Fruit fly (Drosophila melanogaster): ENCODE measurements around the gene CG1958.

The CG1958 gene

DNA sequence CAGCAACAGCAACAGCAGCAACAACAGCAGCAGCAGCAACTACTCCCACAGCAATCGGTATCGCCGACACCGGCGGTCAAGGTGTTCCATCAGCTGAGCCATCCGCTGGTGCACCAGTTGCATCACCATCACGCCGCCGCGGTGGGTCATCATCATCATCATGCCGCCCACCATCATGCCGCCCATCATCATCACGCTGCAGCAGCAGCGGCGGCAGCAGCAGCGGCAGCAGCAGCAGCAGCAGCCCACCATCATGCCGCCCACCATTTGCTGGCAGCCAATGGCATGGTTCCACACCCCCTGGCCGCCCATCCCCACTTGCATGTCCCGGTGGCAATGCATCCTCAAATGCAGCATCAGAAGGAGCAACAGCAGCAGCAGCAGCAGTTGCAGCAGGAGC, 42.1 kb downstream of the CG1958 start:
- TF ChIP-seq Sox14 (GFP tag; optimal IDR thresholded peaks at IDR 0.05) = no peak
- TF ChIP-seq fd59A (GFP tag; optimal IDR thresholded peaks at IDR 0.05) = no peak
- no peak for TF ChIP-seq CG8632 (GFP tag; optimal IDR thresholded peaks at IDR 0.05)
- TF ChIP-seq CG31627 (GFP tag; optimal IDR thresholded peaks at IDR 0.05) = no peak
- no peak for TF ChIP-seq svp (GFP tag)
- no peak for TF ChIP-seq CG32006 (GFP tag; optimal IDR thresholded peaks at IDR 0.05)
- no peak for TF ChIP-seq OdsH (GFP tag; optimal IDR thresholded peaks at IDR 0.05)

DNA sequence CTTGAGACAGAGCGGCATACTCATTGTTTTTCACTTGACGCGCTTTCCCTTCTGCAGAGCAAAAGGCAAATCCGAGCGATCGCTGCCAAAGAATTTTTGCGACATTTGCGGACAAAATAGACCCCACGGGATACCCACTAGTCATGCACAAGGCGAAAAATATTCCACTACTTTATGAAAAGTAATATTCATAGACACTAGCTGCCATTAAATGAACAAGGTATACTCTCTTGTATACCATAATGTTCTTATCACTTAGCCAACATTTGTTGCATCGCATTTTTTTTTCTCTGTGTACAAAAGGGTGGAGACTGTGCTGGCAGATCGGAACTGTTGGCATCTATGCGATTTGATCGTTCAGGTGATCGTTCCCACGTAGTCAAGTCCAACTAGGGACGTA, 45.7 kb downstream of the CG1958 start:
- peak; percentile 28 for TF ChIP-seq CG32006 (GFP tag; optimal IDR thresholded peaks at IDR 0.05)
- peak; percentile 9 for TF ChIP-seq CG6276 (GFP tag; optimal IDR thresholded peaks at IDR 0.05)
- peak; percentile 45 for TF ChIP-seq Hr4 (GFP tag; optimal IDR thresholded peaks at IDR 0.05)
- no peak for TF ChIP-seq spab (GFP tag; optimal IDR thresholded peaks at IDR 0.05)
- no peak for TF ChIP-seq fd85E (GFP tag; optimal IDR thresholded peaks at IDR 0.05)
- no peak for TF ChIP-seq Hr38 (GFP tag; optimal IDR thresholded peaks at IDR 0.05)
- TF ChIP-seq eg (GFP tag; IDR thresholded peaks at IDR 0.05) = peak; percentile 63
- TF ChIP-seq CG8119 (GFP tag; IDR thresholded peaks at IDR 0.05) = peak; percentile 47; the same call in 2 of the 3 replicates
- peak; percentile 38; the same call in 1 of the 3 replicates for TF ChIP-seq CG6163 (GFP tag; IDR thresholded peaks at IDR 0.05)
- TF ChIP-seq CG10631 (GFP tag; optimal IDR thresholded peaks at IDR 0.05) = peak; percentile 31
- peak; percentile 17 for TF ChIP-seq pdm3 (GFP tag; optimal IDR thresholded peaks at IDR 0.05)
- no peak for TF ChIP-seq Eip75B (GFP tag; optimal IDR thresholded peaks at IDR 0.05)
- peak; percentile 41; the same call in 1 of the 2 replicates for TF ChIP-seq CG11294 (GFP tag; IDR thresholded peaks at IDR 0.05)
- no peak for TF ChIP-seq vri (GFP tag; optimal IDR thresholded peaks at IDR 0.05)
- TF ChIP-seq Eip93F (GFP tag; optimal IDR thresholded peaks at IDR 0.05) = no peak
- no peak for TF ChIP-seq Blimp-1 (GFP tag; optimal IDR thresholded peaks at IDR 0.05)
- peak; percentile 66 for TF ChIP-seq Eip78C (GFP tag)
- TF ChIP-seq ss (GFP tag; optimal IDR thresholded peaks at IDR 0.05) = no peak
- TF ChIP-seq CG15336 (GFP tag; IDR thresholded peaks at IDR 0.05) = peak; percentile 63
- TF ChIP-seq CG10669 (GFP tag; optimal IDR thresholded peaks at IDR 0.05) = no peak
- TF ChIP-seq CG11902 (GFP tag; optimal IDR thresholded peaks at IDR 0.05) = no peak
- TF ChIP-seq salr (GFP tag; optimal IDR thresholded peaks at IDR 0.05) = peak in 1 of 2 experiments; percentile 36
- 0 out of 2 replicates have a peak, but pooled peaks have one; percentile 29 for TF ChIP-seq Gug (GFP tag; IDR thresholded peaks at IDR 0.05)
- TF ChIP-seq Lpt (GFP tag; optimal IDR thresholded peaks at IDR 0.05) = peak; percentile 34
- TF ChIP-seq net (GFP tag; optimal IDR thresholded peaks at IDR 0.05) = peak; percentile 21
- no peak for TF ChIP-seq fd59A (GFP tag; optimal IDR thresholded peaks at IDR 0.05)
- TF ChIP-seq Sox14 (GFP tag; optimal IDR thresholded peaks at IDR 0.05) = no peak
- no peak for TF ChIP-seq CG11762 (GFP tag; optimal IDR thresholded peaks at IDR 0.05; ENCODE audit: insufficient read depth)

DNA sequence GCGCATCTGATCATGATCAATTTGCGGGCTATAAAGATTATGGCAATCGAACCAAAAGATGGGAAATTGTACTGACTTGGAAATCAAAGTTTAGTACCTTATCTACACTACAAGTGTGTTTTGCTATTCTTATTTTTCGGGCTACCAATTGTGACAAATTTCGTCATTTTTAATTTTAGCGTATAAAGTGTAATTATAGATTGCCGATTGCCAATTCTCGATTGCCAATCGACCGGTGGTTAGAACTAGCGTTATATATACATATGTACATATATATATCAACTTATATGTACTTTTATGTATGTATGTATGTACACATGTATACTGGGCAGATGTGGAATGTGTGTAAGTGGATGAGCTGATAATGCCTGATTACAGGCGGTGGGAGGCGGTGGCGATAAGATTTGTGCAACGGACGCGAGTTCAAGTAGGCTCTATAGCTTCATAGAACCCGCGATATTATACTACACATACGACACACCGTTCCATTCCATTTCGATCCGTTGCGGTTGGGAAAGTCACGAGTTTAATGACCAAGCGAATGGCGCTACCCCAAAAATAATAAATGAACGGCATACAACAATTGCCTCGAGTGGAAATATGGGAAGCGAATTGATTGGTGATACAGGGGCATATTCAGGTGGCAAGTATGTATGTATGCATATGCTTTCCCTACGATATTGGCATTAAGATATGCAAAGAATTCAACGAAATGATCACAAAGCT, 49.4 kb downstream of the CG1958 start:
- TF ChIP-seq Eip78C (GFP tag) (peak; percentile 21), CG15336 (GFP tag; IDR thresholded peaks at IDR 0.05) (no peak), CG11902 (GFP tag; optimal IDR thresholded peaks at IDR 0.05) (no peak), CG6163 (GFP tag; IDR thresholded peaks at IDR 0.05) (no peak), CG10669 (GFP tag; optimal IDR thresholded peaks at IDR 0.05) (no peak), lz (GFP tag; optimal IDR thresholded peaks at IDR 0.05) (no peak), vri (GFP tag; optimal IDR thresholded peaks at IDR 0.05) (no peak), fd85E (GFP tag; optimal IDR thresholded peaks at IDR 0.05) (no peak), svp (GFP tag) (peak; percentile 48), CG8632 (GFP tag; optimal IDR thresholded peaks at IDR 0.05) (no peak), Sox14 (GFP tag; optimal IDR thresholded peaks at IDR 0.05) (no peak), achi (GFP tag; optimal IDR thresholded peaks at IDR 0.05) (no peak), CG10631 (GFP tag; optimal IDR thresholded peaks at IDR 0.05) (no peak), CG4318 (GFP tag; optimal IDR thresholded peaks at IDR 0.05) (no peak), dac (GFP tag; optimal IDR thresholded peaks at IDR 0.05) (no peak)

Data from whole organism, prepupa.